Fruit fly (Drosophila melanogaster) whole organism, embryonic: ENCODE results near the gene CG14696.

Source experiments
- ATbp ChIP-seq: fragments of 200-800 bp; sonication (Bioruptor generic); optimal IDR thresholded peaks from 2 replicates; lab custom pipeline; 2017; ENCODE audit warnings: missing biosample characterization, mild to moderate bottlenecking, missing genetic modification characterization, missing genetic modification reagents
- CG10431 ChIP-seq: fragments of 200-800 bp; sonication (Bioruptor generic); optimal IDR thresholded peaks from 3 replicates; lab custom pipeline; 2018; ENCODE audit warnings: missing biosample characterization, mild to moderate bottlenecking, missing genetic modification characterization
- CG14710 ChIP-seq: fragments of 200-800 bp; sonication (Bioruptor generic); optimal IDR thresholded peaks from 3 replicates; lab custom pipeline; 2019; ENCODE audit warnings: missing biosample characterization, mild to moderate bottlenecking, missing genetic modification characterization, moderate library complexity
- CG14860 ChIP-seq: fragments of 200-800 bp; sonication (Bioruptor generic); IDR thresholded peaks from 3 replicates; pipeline ENCODE4 v1.3.6; 2022; ENCODE audit warnings: missing biosample characterization, missing genetic modification characterization; ENCODE audit not compliant: partially characterized antibody
- CG1792 ChIP-seq: fragments of 200-800 bp; sonication (Bioruptor generic); optimal IDR thresholded peaks from 2 replicates; lab custom pipeline; 2016; ENCODE audit warnings: missing biosample characterization, missing genetic modification characterization
- CG1832 ChIP-seq: fragments of 200-800 bp; sonication (Bioruptor generic); optimal IDR thresholded peaks from 2 replicates; lab custom pipeline; 2017; ENCODE audit warnings: missing biosample characterization, mild to moderate bottlenecking, missing genetic modification characterization, inconsistent platforms
- CG2120 ChIP-seq: fragments of 200-800 bp; sonication (Bioruptor generic); optimal IDR thresholded peaks from 3 replicates; lab custom pipeline; 2016; ENCODE audit warnings: missing biosample characterization, missing genetic modification characterization
- CG2712 ChIP-seq: fragments of 200-800 bp; optimal IDR thresholded peaks from 3 replicates; lab custom pipeline; 2019; ENCODE audit warnings: missing biosample characterization, mild to moderate bottlenecking, missing genetic modification characterization, moderate library complexity
- CG30020 ChIP-seq: fragments of 200-800 bp; optimal IDR thresholded peaks from 2 replicates; lab custom pipeline; 2019; ENCODE audit warnings: missing biosample characterization, mild to moderate bottlenecking, missing genetic modification characterization, moderate library complexity
- CG33557 ChIP-seq: fragments of 200-800 bp; sonication (Bioruptor generic); optimal IDR thresholded peaks from 2 replicates; lab custom pipeline; 2019; ENCODE audit warnings: missing biosample characterization, mild to moderate bottlenecking, missing genetic modification characterization, moderate library complexity
- CG34376 ChIP-seq: fragments of 200-800 bp; sonication (Bioruptor generic); optimal IDR thresholded peaks from 2 replicates; lab custom pipeline; 2018; ENCODE audit warnings: missing biosample characterization, mild to moderate bottlenecking, missing genetic modification characterization
- CG34422 ChIP-seq: fragments of 200-800 bp; sonication (Bioruptor generic); IDR thresholded peaks from 3 replicates; pipeline ENCODE4 v1.3.6; 2022; ENCODE audit warnings: missing biosample characterization, missing genetic modification characterization
- CG4854 ChIP-seq: fragments of 200-800 bp; sonication (Bioruptor generic); optimal IDR thresholded peaks from 2 replicates; lab custom pipeline; 2016; ENCODE audit warnings: missing biosample characterization, missing genetic modification characterization, inconsistent platforms
- CG6175 ChIP-seq: fragments of 200-800 bp; sonication (Bioruptor generic); IDR thresholded peaks from 3 replicates; pipeline ENCODE4 v1.3.6; 2022; ENCODE audit warnings: missing biosample characterization, missing genetic modification characterization
- CG6854 ChIP-seq: fragments of 200-800 bp; sonication (Bioruptor generic); optimal IDR thresholded peaks from 3 replicates; lab custom pipeline; 2017; ENCODE audit warnings: missing biosample characterization, mild to moderate bottlenecking, missing genetic modification characterization
- CTCF ChIP-seq: fragments of 200-800 bp; sonication (Bioruptor generic); optimal IDR thresholded peaks from 2 replicates; lab custom pipeline; 2017; ENCODE audit warnings: missing biosample characterization, mild to moderate bottlenecking, missing genetic modification characterization, moderate library complexity
- D19B ChIP-seq: fragments of 200-800 bp; sonication (Bioruptor generic); optimal IDR thresholded peaks from 2 replicates; lab custom pipeline; 2017; ENCODE audit warnings: missing biosample characterization, mild to moderate bottlenecking, missing genetic modification characterization
- Dbx ChIP-seq: fragments of 200-800 bp; sonication (Bioruptor generic); IDR thresholded peaks from 3 replicates; pipeline ENCODE4 v1.3.6; 2022; ENCODE audit warnings: missing biosample characterization, missing genetic modification characterization
- Dll ChIP-seq: fragments of 200-800 bp; sonication (Bioruptor generic); IDR thresholded peaks from 4 replicates; pipeline ENCODE4 v1.3.6; 2022; ENCODE audit warnings: missing biosample characterization, missing genetic modification characterization; ENCODE audit not compliant: partially characterized antibody
- Doc2 ChIP-seq: fragments of 200-800 bp; sonication (Bioruptor generic); IDR thresholded peaks from 2 replicates; pipeline ENCODE4 v1.3.6; 2022; ENCODE audit warnings: missing biosample characterization, missing genetic modification characterization
- Doc3 ChIP-seq: fragments of 200-800 bp; sonication (Bioruptor generic); IDR thresholded peaks from 3 replicates; pipeline ENCODE4 v1.3.6; 2022; ENCODE audit warnings: missing biosample characterization, missing genetic modification characterization; ENCODE audit not compliant: partially characterized antibody
- Ets97D ChIP-seq: fragments of 200-800 bp; sonication (Bioruptor generic); optimal IDR thresholded peaks from 3 replicates; lab custom pipeline; 2016; ENCODE audit warnings: missing biosample characterization, missing genetic modification characterization
- HHEX ChIP-seq: fragments of 200-800 bp; sonication (Bioruptor generic); optimal IDR thresholded peaks from 3 replicates; lab custom pipeline; 2017; ENCODE audit warnings: missing biosample characterization, mild to moderate bottlenecking, missing genetic modification characterization, missing genetic modification reagents
- Jarid2 ChIP-seq: fragments of 200-800 bp; sonication (Bioruptor generic); optimal IDR thresholded peaks from 3 replicates; lab custom pipeline; 2017; ENCODE audit warnings: mild to moderate bottlenecking, missing biosample characterization, missing genetic modification reagents, missing genetic modification characterization
- Opbp ChIP-seq: fragments of 200-800 bp; sonication (Bioruptor generic); IDR thresholded peaks from 3 replicates; pipeline ENCODE4 v1.3.6; 2022; ENCODE audit warnings: missing biosample characterization, missing genetic modification characterization; ENCODE audit not compliant: partially characterized antibody
- Spps ChIP-seq: fragments of 200-800 bp; sonication (Bioruptor generic); optimal IDR thresholded peaks from 2 replicates; lab custom pipeline; 2018; ENCODE audit warnings: missing biosample characterization, mild to moderate bottlenecking, missing genetic modification characterization
- Sry-δ ChIP-seq: fragments of 200-800 bp; sonication (Bioruptor generic); optimal IDR thresholded peaks from 2 replicates; lab custom pipeline; 2016; ENCODE audit warnings: missing biosample characterization, missing genetic modification characterization
- Taf1 ChIP-seq: fragments of 200-800 bp; sonication (Bioruptor generic); IDR thresholded peaks from 2 replicates; pipeline ENCODE4 v1.3.6; 2022; ENCODE audit warnings: missing biosample characterization, missing genetic modification characterization
- Trl ChIP-seq, 3 experiments: fragments of >200 bp in 2 of 3; fragments of 200-800 bp in 1 of 3; sonication (Bioruptor generic) in 1 of 3; optimal IDR thresholded peaks; 2 replicates in 1 of 3; 3 replicates in 2 of 3; lab custom pipeline; 2016 to 2017; ENCODE audit warnings: missing biosample characterization in 1 of 3, missing genetic modification characterization in 1 of 3
- ash1 ChIP-seq: fragments of 200-800 bp; sonication (Bioruptor generic); optimal IDR thresholded peaks from 2 replicates; lab custom pipeline; 2018; ENCODE audit warnings: missing biosample characterization, mild to moderate bottlenecking, missing genetic modification characterization
- ato ChIP-seq: fragments of 200-800 bp; sonication (Bioruptor generic); IDR thresholded peaks from 2 replicates; pipeline ENCODE4 v1.3.6; 2022; ENCODE audit warnings: missing biosample characterization, missing genetic modification characterization; ENCODE audit not compliant: partially characterized antibody
- chm ChIP-seq: fragments of 200-800 bp; sonication (Bioruptor generic); IDR thresholded peaks from 2 replicates; pipeline ENCODE4 v1.3.6; 2022; ENCODE audit warnings: missing biosample characterization, missing genetic modification characterization
- crp ChIP-seq, 2 experiments: fragments of 200-800 bp; sonication (Bioruptor generic); optimal IDR thresholded peaks; 2 replicates in 1 of 2; 3 replicates in 1 of 2; lab custom pipeline; 2017; ENCODE audit warnings: missing biosample characterization in 2 of 2, missing genetic modification characterization in 2 of 2, mild to moderate bottlenecking in 1 of 2, moderate library complexity in 1 of 2
- dm ChIP-seq: fragments of 200-800 bp; sonication (Bioruptor generic); optimal IDR thresholded peaks from 3 replicates; lab custom pipeline; 2016; ENCODE audit warnings: missing biosample characterization, missing genetic modification characterization
- eve ChIP-seq, 2 experiments: fragments of >200 bp; optimal IDR thresholded peaks; 2 replicates each; lab custom pipeline; 2017; ENCODE audit warnings: missing biosample characterization in 2 of 2, missing genetic modification characterization in 2 of 2
- exex ChIP-seq: fragments of 200-800 bp; sonication (Bioruptor generic); optimal IDR thresholded peaks from 4 replicates; lab custom pipeline; 2018; ENCODE audit warnings: missing biosample characterization, mild to moderate bottlenecking, missing genetic modification characterization, moderate library complexity
- gfzf ChIP-seq: fragments of 200-800 bp; sonication (Bioruptor generic); optimal IDR thresholded peaks from 2 replicates; lab custom pipeline; 2016; ENCODE audit warnings: missing biosample characterization, mild to moderate bottlenecking, missing genetic modification characterization, moderate library complexity
- grn ChIP-seq: fragments of 200-800 bp; sonication (Bioruptor generic); optimal IDR thresholded peaks from 3 replicates; lab custom pipeline; 2017; ENCODE audit warnings: missing biosample characterization, missing genetic modification characterization
- gt ChIP-seq: fragments of 200-800 bp; sonication (Bioruptor generic); IDR thresholded peaks from 2 replicates; pipeline ENCODE4 v1.3.6; 2022; ENCODE audit warnings: missing biosample characterization, missing genetic modification characterization
- hbn ChIP-seq: fragments of 200-800 bp; sonication (Bioruptor generic); IDR thresholded peaks from 2 replicates; pipeline ENCODE4 v1.3.6; 2022; ENCODE audit warnings: missing biosample characterization, missing genetic modification characterization; ENCODE audit not compliant: partially characterized antibody
- org-1 ChIP-seq: fragments of 200-800 bp; sonication (Bioruptor generic); optimal IDR thresholded peaks from 2 replicates; lab custom pipeline; 2017; ENCODE audit warnings: missing biosample characterization, missing genetic modification characterization
- scrt ChIP-seq: fragments of 200-800 bp; sonication (Bioruptor generic); optimal IDR thresholded peaks from 2 replicates; lab custom pipeline; 2018; ENCODE audit warnings: missing biosample characterization, mild to moderate bottlenecking, missing genetic modification characterization, moderate library complexity
- sd ChIP-seq: fragments of 200-800 bp; sonication (Bioruptor generic); optimal IDR thresholded peaks from 3 replicates; lab custom pipeline; 2018; ENCODE audit warnings: missing biosample characterization, mild to moderate bottlenecking, missing genetic modification characterization, moderate library complexity
- sna ChIP-seq: fragments of 200-800 bp; sonication (Bioruptor generic); IDR thresholded peaks from 2 replicates; pipeline ENCODE4 v1.3.6; 2022; ENCODE audit warnings: missing biosample characterization, missing genetic modification characterization; ENCODE audit not compliant: partially characterized antibody
- stwl ChIP-seq: fragments of 200-800 bp; sonication (Bioruptor generic); optimal IDR thresholded peaks from 3 replicates; lab custom pipeline; 2018; ENCODE audit warnings: missing biosample characterization, mild to moderate bottlenecking, missing genetic modification characterization, moderate library complexity
- tap ChIP-seq: fragments of 200-800 bp; optimal IDR thresholded peaks from 3 replicates; lab custom pipeline; 2019; ENCODE audit warnings: missing biosample characterization, mild to moderate bottlenecking, missing genetic modification characterization, moderate library complexity
- unc-4 ChIP-seq: fragments of 200-800 bp; sonication (Bioruptor generic); IDR thresholded peaks from 2 replicates; pipeline ENCODE4 v1.3.6; 2022; ENCODE audit warnings: missing biosample characterization, missing genetic modification characterization; ENCODE audit not compliant: partially characterized antibody
- yki ChIP-seq: fragments of >200 bp; optimal IDR thresholded peaks from 3 replicates; lab custom pipeline; 2018

Gene CG14696

DNA sequence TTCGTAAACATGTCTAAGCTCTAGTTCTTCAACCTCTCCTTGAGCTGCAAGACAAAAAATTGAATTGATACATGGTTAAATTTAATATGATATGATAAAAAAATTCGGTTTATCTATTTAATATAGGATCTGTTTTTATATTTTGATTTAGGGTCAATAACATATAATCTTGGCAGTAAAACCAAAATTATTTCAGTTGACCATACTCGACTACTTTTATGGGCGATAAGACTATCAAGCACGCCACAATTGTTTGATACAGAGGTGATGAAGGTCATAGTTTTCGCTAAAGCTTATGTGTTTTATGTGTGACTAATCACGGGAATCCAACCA, 3.5 kb upstream of the CG14696 start (continued):
- TF ChIP-seq ato (GFP tag; lab: Robert Waterston, UW) = no peak
- TF ChIP-seq dm (GFP tag; lab: Kevin White, UChicago) = no peak
- no peak for TF ChIP-seq CG14710 (tag; lab: Kevin White, UChicago)
- TF ChIP-seq sd (tag; lab: Kevin White, UChicago) = peak; percentile 6
- no peak for TF ChIP-seq CG2712 (tag; lab: Kevin White, UChicago)
- TF ChIP-seq grn (GFP tag; lab: Kevin White, UChicago) = no peak
- TF ChIP-seq CG6854 (GFP tag; lab: Kevin White, UChicago) = no peak
- no peak for TF ChIP-seq unc-4
- TF ChIP-seq CG33557 (GFP tag; lab: Kevin White, UChicago) = no peak
- peak; percentile 79 for TF ChIP-seq exex
- TF ChIP-seq hbn (GFP tag; lab: Robert Waterston, UW) = no peak
- TF ChIP-seq sna = no peak
- TF ChIP-seq Doc2 (GFP tag; lab: Robert Waterston, UW) = no peak
- peak in 1 of 2 experiments; percentile 2 for TF ChIP-seq Trl (optimal IDR thresholded peaks at IDR 0.05; lab: Kevin White, UChicago)
- TF ChIP-seq Trl (GFP tag; optimal IDR thresholded peaks at IDR 0.05; lab: Kevin White, UChicago) = no peak
- no peak for TF ChIP-seq CG10431 (GFP tag; lab: Kevin White, UChicago)
- TF ChIP-seq Ets97D (GFP tag; lab: Kevin White, UChicago) = no peak
- TF ChIP-seq org-1 (GFP tag; lab: Kevin White, UChicago) = no peak

DNA sequence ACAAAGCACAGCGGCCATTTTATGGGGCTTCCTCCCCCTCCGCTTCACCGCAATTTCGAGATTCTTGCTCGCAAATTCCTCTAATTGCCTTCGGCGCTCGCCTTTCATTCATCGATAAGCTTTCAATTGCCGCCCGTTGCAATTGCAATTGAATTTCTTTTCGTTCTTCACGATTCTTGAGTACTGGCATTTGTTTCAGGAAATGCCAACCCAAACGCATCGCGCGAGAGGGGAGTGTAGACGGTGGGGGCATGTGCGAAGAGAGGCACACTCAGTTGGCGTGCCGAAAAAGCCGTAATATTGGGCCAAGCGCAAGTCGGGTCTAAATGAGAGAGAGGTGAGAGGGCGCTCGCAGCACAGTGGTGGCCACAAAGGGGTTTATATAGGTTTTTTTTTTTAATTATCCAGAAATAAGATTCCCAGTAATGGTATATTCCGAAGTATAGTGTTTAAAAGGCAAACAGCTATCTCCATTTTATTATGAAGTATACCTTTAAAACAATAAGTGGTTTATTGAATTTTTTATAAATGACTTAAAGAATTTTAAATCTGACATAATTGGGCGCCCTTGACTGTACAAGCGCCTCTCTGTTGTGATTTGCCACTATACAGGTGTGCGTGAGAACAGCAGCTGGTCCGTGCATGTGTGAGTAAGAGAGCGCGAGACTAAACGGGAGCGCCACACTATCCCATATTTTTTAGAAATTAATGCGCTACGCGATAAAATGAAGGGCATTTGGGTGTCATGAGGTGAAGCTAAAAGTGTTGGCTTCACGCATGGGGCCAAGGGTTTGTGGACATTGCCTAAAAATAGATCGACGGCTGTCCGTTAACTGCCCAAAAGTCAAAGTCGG, 1.9 kb upstream of the CG14696 start:
- TF ChIP-seq Dbx (GFP tag; lab: Robert Waterston, UW) (peak; percentile 94), Dll (GFP tag; lab: Robert Waterston, UW) (0 out of 4 replicates have a peak, but pooled peaks have one; percentile 49), grn (GFP tag; lab: Kevin White, UChicago) (peak; percentile 21), HHEX (GFP tag; lab: Kevin White, UChicago) (peak; percentile 84), CG2120 (GFP tag; lab: Kevin White, UChicago) (peak; percentile 97), tap (tag; lab: Kevin White, UChicago) (peak; percentile 63), CG14860 (GFP tag; lab: Robert Waterston, UW) (no peak), CG4854 (GFP tag; lab: Kevin White, UChicago) (peak; percentile 55), Spps (tag; lab: Kevin White, UChicago) (peak; percentile 70), CG30020 (tag; lab: Kevin White, UChicago) (peak; percentile 41), ATbp (GFP tag; lab: Kevin White, UChicago) (peak; percentile 87), CG1792 (peak; percentile 72), Jarid2 (GFP tag; lab: Kevin White, UChicago) (peak; percentile 67), Doc3 (GFP tag; lab: Robert Waterston, UW) (no peak), CG6175 (no peak; the same call in 2 of the 3 replicates), CG34422 (GFP tag; lab: Robert Waterston, UW) (peak; percentile 80), yki (lab: Kevin White, UChicago) (peak; percentile 55), Opbp (no peak), CG1832 (GFP tag; lab: Kevin White, UChicago) (no peak), gfzf (GFP tag; lab: Kevin White, UChicago) (peak; percentile 6), CTCF (GFP tag; lab: Kevin White, UChicago) (peak; percentile 34), stwl (tag; lab: Kevin White, UChicago) (no peak), D19B (GFP tag; lab: Kevin White, UChicago) (peak; percentile 73), Sry-δ (GFP tag; lab: Kevin White, UChicago) (peak; percentile 40), gt (GFP tag; lab: Robert Waterston, UW) (peak; percentile 56; the same call in 1 of the 2 replicates), eve (GFP tag; optimal IDR thresholded peaks at IDR 0.05; lab: Kevin White, UChicago) (no peak), ash1 (GFP tag; lab: Kevin White, UChicago) (no peak), Taf1 (peak; percentile 88), CG34376 (peak; percentile 94), chm (GFP tag; lab: Robert Waterston, UW) (peak; percentile 87), scrt (GFP tag; lab: Kevin White, UChicago) (peak; percentile 87), crp (GFP tag; optimal IDR thresholded peaks at IDR 0.05; lab: Kevin White, UChicago) (peak in 1 of 2 experiments; percentile 66)
